Worm (Caenorhabditis elegans) whole organism, mixed stage, embryonic: ENCODE measurements around the gene clec-222.
"Not testable (repeated sequence)": the region's sequence is repeated elsewhere in the genome, so short reads cannot be mapped to it uniquely, and the experiment has no call there.

Source experiments
- ceh-43 ChIP-seq: fragments of 200-800 bp; sonication (Bioruptor generic); optimal IDR thresholded peaks from 2 replicates; lab custom pipeline; 2018; ENCODE audit warnings: mild to moderate bottlenecking, missing genetic modification characterization, moderate library complexity, missing compliant biosample characterization
- mep-1 ChIP-seq: fragments of 150-350 bp; optimal IDR thresholded peaks from 2 replicates; lab custom pipeline; 2017; ENCODE audit warnings: missing biosample characterization, missing genetic modification reagents, missing genetic modification characterization, inconsistent platforms
- mls-2 ChIP-seq: sonication (generic microtip); optimal IDR thresholded peaks from 2 replicates; lab custom pipeline; 2016; ENCODE audit warnings: mild to moderate bottlenecking, missing genetic modification characterization, moderate library complexity, missing compliant biosample characterization
- pha-4 ChIP-seq: fragments of 150-350 bp; optimal IDR thresholded peaks from 2 replicates; lab custom pipeline; 2018; ENCODE audit warnings: missing biosample characterization, missing genetic modification reagents, missing genetic modification characterization
- unc-120 ChIP-seq: sonication (generic microtip); optimal IDR thresholded peaks from 2 replicates; lab custom pipeline; 2017; ENCODE audit warnings: missing genetic modification characterization, missing compliant biosample characterization; ENCODE audit not compliant: poor library complexity, severe bottlenecking
- unc-62 ChIP-seq: fragments of 150-350 bp; optimal IDR thresholded peaks from 2 replicates; lab custom pipeline; 2014; ENCODE audit warnings: missing biosample characterization, missing genetic modification reagents, missing genetic modification characterization
- ztf-11 ChIP-seq: fragments of 150-350 bp; optimal IDR thresholded peaks from 2 replicates; lab custom pipeline; 2014; ENCODE audit warnings: missing biosample characterization, missing genetic modification characterization

- TF ChIP-seq mls-2; ceh-43 (GFP tag; lab: Kevin White, UChicago); unc-120 (tag; lab: Kevin White, UChicago); unc-62 (GFP tag; lab: Kevin White, UChicago); mep-1; pha-4 (tag; lab: Kevin White, UChicago); ztf-11 (tag; lab: Kevin White, UChicago): not testable (repeated sequence)
Observed at ce11 chrV:11286114-11286513, 15.0 kb downstream of the clec-222 start, which contains the start of gene C03E10.3.
